Fruit fly (Drosophila melanogaster) whole organism, embryonic: ENCODE results near the gene LanB1.

Source experiments
- Antp ChIP-seq: fragments of 200-800 bp; sonication (Bioruptor generic); optimal IDR thresholded peaks from 3 replicates; lab custom pipeline; 2016; ENCODE audit warnings: missing biosample characterization, missing genetic modification characterization
- C15 ChIP-seq: fragments of 200-800 bp; sonication (Bioruptor generic); IDR thresholded peaks from 3 replicates; pipeline ENCODE4 v1.3.6; 2022; ENCODE audit warnings: missing biosample characterization, missing genetic modification characterization
- CG10321 ChIP-seq: fragments of 200-800 bp; sonication (Bioruptor generic); IDR thresholded peaks from 2 replicates; pipeline ENCODE4 v1.3.6; 2022; ENCODE audit warnings: missing biosample characterization, missing genetic modification characterization
- CG10366 ChIP-seq: fragments of 200-800 bp; sonication (Bioruptor generic); IDR thresholded peaks from 2 replicates; pipeline ENCODE4 v1.3.6; 2022; ENCODE audit warnings: missing biosample characterization, missing genetic modification characterization
- CG10462 ChIP-seq: fragments of 200-800 bp; sonication (Bioruptor generic); optimal IDR thresholded peaks from 2 replicates; lab custom pipeline; 2016; ENCODE audit warnings: missing biosample characterization, missing genetic modification characterization
- CG10959 ChIP-seq: fragments of 200-800 bp; sonication (Bioruptor generic); IDR thresholded peaks from 2 replicates; pipeline ENCODE4 v1.3.6; 2022; ENCODE audit warnings: missing biosample characterization, missing genetic modification characterization
- CG11695 ChIP-seq: fragments of 200-800 bp; sonication (Bioruptor generic); IDR thresholded peaks from 3 replicates; pipeline ENCODE4 v1.3.6; 2022; ENCODE audit warnings: missing biosample characterization, missing genetic modification characterization
- CG13296 ChIP-seq: fragments of 200-800 bp; sonication (Bioruptor generic); optimal IDR thresholded peaks from 3 replicates; lab custom pipeline; 2018; ENCODE audit warnings: missing biosample characterization, mild to moderate bottlenecking, missing genetic modification characterization
- CG13424 ChIP-seq: fragments of 200-800 bp; sonication (Bioruptor generic); optimal IDR thresholded peaks from 2 replicates; lab custom pipeline; 2019; ENCODE audit warnings: missing biosample characterization, mild to moderate bottlenecking, missing genetic modification characterization, moderate library complexity
- CG15514 ChIP-seq: fragments of 200-800 bp; sonication (Bioruptor generic); optimal IDR thresholded peaks from 3 replicates; lab custom pipeline; 2017; ENCODE audit warnings: missing biosample characterization, missing genetic modification characterization, mild to moderate bottlenecking, moderate library complexity, missing genetic modification reagents
- CG17829 ChIP-seq: fragments of 200-800 bp; optimal IDR thresholded peaks from 2 replicates; lab custom pipeline; 2019; ENCODE audit warnings: missing biosample characterization, mild to moderate bottlenecking, missing genetic modification characterization, moderate library complexity
- CG18619 ChIP-seq: fragments of 200-800 bp; sonication (Bioruptor generic); optimal IDR thresholded peaks from 3 replicates; lab custom pipeline; 2017; ENCODE audit warnings: missing biosample characterization, mild to moderate bottlenecking, missing genetic modification characterization
- CG2678 ChIP-seq: fragments of 200-800 bp; sonication (Bioruptor generic); optimal IDR thresholded peaks from 3 replicates; lab custom pipeline; 2019; ENCODE audit warnings: missing biosample characterization, mild to moderate bottlenecking, missing genetic modification characterization, moderate library complexity
- CG3065 ChIP-seq: fragments of 200-800 bp; sonication (Bioruptor generic); optimal IDR thresholded peaks from 2 replicates; lab custom pipeline; 2016; ENCODE audit warnings: missing biosample characterization, missing genetic modification characterization
- CG32767 ChIP-seq: fragments of 200-800 bp; sonication (Bioruptor generic); IDR thresholded peaks from 2 replicates; pipeline ENCODE4 v1.3.6; 2022; ENCODE audit warnings: missing biosample characterization, missing genetic modification characterization
- CG6254 ChIP-seq: fragments of 200-800 bp; sonication (Bioruptor generic); optimal IDR thresholded peaks from 3 replicates; lab custom pipeline; 2017; ENCODE audit warnings: mild to moderate bottlenecking, missing biosample characterization, missing genetic modification reagents, missing genetic modification characterization
- CG6689 ChIP-seq: fragments of 200-800 bp; sonication (Bioruptor generic); IDR thresholded peaks from 2 replicates; pipeline ENCODE4 v1.3.6; 2022; ENCODE audit warnings: missing biosample characterization, missing genetic modification characterization
- CG7963 ChIP-seq: fragments of 200-800 bp; sonication (Bioruptor generic); IDR thresholded peaks from 3 replicates; pipeline ENCODE4 v1.3.6; 2022; ENCODE audit warnings: missing biosample characterization, missing genetic modification characterization; ENCODE audit not compliant: partially characterized antibody
- CG8290 ChIP-seq, 3 experiments: fragments of 200-800 bp; sonication (Bioruptor generic); optimal IDR thresholded peaks; 2 replicates each; lab custom pipeline; 2016 to 2019; ENCODE audit warnings: missing biosample characterization in 3 of 3, missing genetic modification characterization in 3 of 3, mild to moderate bottlenecking in 2 of 3, moderate library complexity in 1 of 3
- CTCF ChIP-seq: fragments of 200-800 bp; sonication (Bioruptor generic); optimal IDR thresholded peaks from 2 replicates; lab custom pipeline; 2017; ENCODE audit warnings: missing biosample characterization, mild to moderate bottlenecking, missing genetic modification characterization, moderate library complexity
- CoRest ChIP-seq: fragments of 200-800 bp; sonication (Bioruptor generic); optimal IDR thresholded peaks from 3 replicates; lab custom pipeline; 2018; ENCODE audit warnings: missing biosample characterization, mild to moderate bottlenecking, missing genetic modification characterization, moderate library complexity
- Dip2 ChIP-seq: fragments of 200-800 bp; sonication (Bioruptor generic); IDR thresholded peaks from 2 replicates; pipeline ENCODE4 v1.3.6; 2022; ENCODE audit warnings: missing biosample characterization, missing genetic modification characterization
- Gsc ChIP-seq: fragments of 200-800 bp; sonication (Bioruptor generic); IDR thresholded peaks from 2 replicates; pipeline ENCODE4 v1.3.6; 2022; ENCODE audit warnings: missing biosample characterization, missing genetic modification characterization
- H2.0 ChIP-seq: fragments of 200-800 bp; sonication (Bioruptor generic); IDR thresholded peaks from 2 replicates; pipeline ENCODE4 v1.3.6; 2022; ENCODE audit warnings: missing biosample characterization, missing genetic modification characterization
- Hr3 ChIP-seq: fragments of 200-800 bp; sonication (Bioruptor generic); optimal IDR thresholded peaks from 3 replicates; lab custom pipeline; 2016; ENCODE audit warnings: missing biosample characterization, missing genetic modification characterization
- Lhr ChIP-seq: fragments of 200-800 bp; sonication (Bioruptor generic); optimal IDR thresholded peaks from 3 replicates; lab custom pipeline; 2017; ENCODE audit warnings: mild to moderate bottlenecking, missing biosample characterization, missing genetic modification reagents, missing genetic modification characterization
- Lpt ChIP-seq: fragments of >200 bp; optimal IDR thresholded peaks from 2 replicates; lab custom pipeline; 2018; ENCODE audit warnings: missing biosample characterization, missing genetic modification characterization
- MBD-R2 ChIP-seq: fragments of 200-800 bp; sonication (Bioruptor generic); IDR thresholded peaks from 2 replicates; pipeline ENCODE4 v1.3.6; 2022; ENCODE audit warnings: missing biosample characterization, missing genetic modification characterization
- NK7.1 ChIP-seq: fragments of 200-800 bp; sonication (Bioruptor generic); optimal IDR thresholded peaks from 3 replicates; lab custom pipeline; 2016; ENCODE audit warnings: missing biosample characterization, missing genetic modification characterization
- Rx ChIP-seq: fragments of 200-800 bp; sonication (Bioruptor generic); IDR thresholded peaks from 2 replicates; pipeline ENCODE4 v1.3.6; 2022; ENCODE audit warnings: missing biosample characterization, missing genetic modification characterization
- Sox102F ChIP-seq: fragments of 200-800 bp; sonication (Bioruptor generic); optimal IDR thresholded peaks from 2 replicates; lab custom pipeline; 2018; ENCODE audit warnings: missing biosample characterization, mild to moderate bottlenecking, missing genetic modification characterization, moderate library complexity
- abd-A ChIP-seq: fragments of 200-800 bp; sonication (Bioruptor generic); optimal IDR thresholded peaks from 3 replicates; lab custom pipeline; 2019; ENCODE audit warnings: missing biosample characterization, mild to moderate bottlenecking, missing genetic modification characterization, moderate library complexity
- ci ChIP-seq: fragments of 200-800 bp; sonication (Bioruptor generic); IDR thresholded peaks from 3 replicates; pipeline ENCODE4 v1.3.6; 2022; ENCODE audit warnings: missing biosample characterization, missing genetic modification characterization
- corto ChIP-seq: fragments of 200-800 bp; sonication (Bioruptor generic); optimal IDR thresholded peaks from 2 replicates; lab custom pipeline; 2016; ENCODE audit warnings: missing biosample characterization, mild to moderate bottlenecking, missing genetic modification characterization, moderate library complexity
- cwo ChIP-seq: fragments of 200-800 bp; sonication (Bioruptor generic); optimal IDR thresholded peaks from 3 replicates; lab custom pipeline; 2017; ENCODE audit warnings: missing biosample characterization, missing genetic modification characterization, mild to moderate bottlenecking, moderate library complexity, missing genetic modification reagents
- dati ChIP-seq: fragments of 200-800 bp; sonication (Bioruptor generic); IDR thresholded peaks from 2 replicates; pipeline ENCODE4 v1.3.6; 2022; ENCODE audit warnings: missing biosample characterization, missing genetic modification characterization
- dm ChIP-seq: fragments of 200-800 bp; sonication (Bioruptor generic); optimal IDR thresholded peaks from 3 replicates; lab custom pipeline; 2016; ENCODE audit warnings: missing biosample characterization, missing genetic modification characterization
- emc ChIP-seq: fragments of 200-800 bp; sonication (Bioruptor generic); optimal IDR thresholded peaks from 2 replicates; lab custom pipeline; 2016; ENCODE audit warnings: missing biosample characterization, missing genetic modification characterization
- fd3F ChIP-seq: fragments of 200-800 bp; sonication (Bioruptor generic); optimal IDR thresholded peaks from 2 replicates; lab custom pipeline; 2018; ENCODE audit warnings: missing biosample characterization, mild to moderate bottlenecking, missing genetic modification characterization, moderate library complexity
- grau ChIP-seq: fragments of 200-800 bp; optimal IDR thresholded peaks from 3 replicates; lab custom pipeline; 2019; ENCODE audit warnings: missing biosample characterization, mild to moderate bottlenecking, missing genetic modification characterization, moderate library complexity
- gt ChIP-seq: fragments of 200-800 bp; sonication (Bioruptor generic); IDR thresholded peaks from 2 replicates; pipeline ENCODE4 v1.3.6; 2022; ENCODE audit warnings: missing biosample characterization, missing genetic modification characterization
- pros ChIP-seq: fragments of 200-800 bp; sonication (Bioruptor generic); optimal IDR thresholded peaks from 3 replicates; lab custom pipeline; 2019; ENCODE audit warnings: missing biosample characterization, mild to moderate bottlenecking, missing genetic modification characterization, moderate library complexity
- seq ChIP-seq: fragments of 200-800 bp; sonication (Bioruptor generic); IDR thresholded peaks from 2 replicates; pipeline ENCODE4 v1.3.6; 2022; ENCODE audit warnings: missing biosample characterization, missing genetic modification characterization
- shn ChIP-seq: fragments of 200-800 bp; sonication (Bioruptor generic); optimal IDR thresholded peaks from 3 replicates; lab custom pipeline; 2016; ENCODE audit warnings: missing biosample characterization, missing genetic modification characterization
- slou ChIP-seq: fragments of 200-800 bp; sonication (Bioruptor generic); optimal IDR thresholded peaks from 3 replicates; lab custom pipeline; 2016; ENCODE audit warnings: missing biosample characterization, missing genetic modification characterization
- so ChIP-seq: fragments of 200-800 bp; sonication (Bioruptor generic); IDR thresholded peaks from 3 replicates; pipeline ENCODE4 v1.3.6; 2022; ENCODE audit warnings: missing biosample characterization, missing genetic modification characterization
- ssp ChIP-seq: fragments of 200-800 bp; sonication (Bioruptor generic); IDR thresholded peaks from 2 replicates; pipeline ENCODE4 v1.3.6; 2022; ENCODE audit warnings: missing biosample characterization, missing genetic modification characterization
- toy ChIP-seq: fragments of 200-800 bp; sonication (Bioruptor generic); IDR thresholded peaks from 2 replicates; pipeline ENCODE4 v1.3.6; 2022; ENCODE audit warnings: missing biosample characterization, missing genetic modification characterization
- tup ChIP-seq: fragments of 200-800 bp; sonication (Bioruptor generic); optimal IDR thresholded peaks from 2 replicates; lab custom pipeline; 2016; ENCODE audit warnings: missing biosample characterization, mild to moderate bottlenecking, missing genetic modification characterization, moderate library complexity
- vnd ChIP-seq: fragments of 200-800 bp; sonication (Bioruptor generic); IDR thresholded peaks from 3 replicates; pipeline ENCODE4 v1.3.6; 2022; ENCODE audit warnings: missing biosample characterization, missing genetic modification characterization; ENCODE audit not compliant: partially characterized antibody
- yki ChIP-seq: fragments of >200 bp; optimal IDR thresholded peaks from 3 replicates; lab custom pipeline; 2018

Gene LanB1

dm6 chr2L:7811249-7812002 lies at the start of gene LanB1 (continued):
- TF ChIP-seq corto (GFP tag; lab: Kevin White, UChicago) (no peak), Hr3 (GFP tag; lab: Kevin White, UChicago) (no peak), Rx (GFP tag; lab: Robert Waterston, UW) (no peak), ci (GFP tag; lab: Robert Waterston, UW) (peak; percentile 74; the same call in 2 of the 3 replicates), CG3065 (GFP tag; lab: Kevin White, UChicago) (no peak), toy (no peak), pros (GFP tag; lab: Kevin White, UChicago) (peak; percentile 97), CG13424 (tag; lab: Kevin White, UChicago) (no peak), Sox102F (GFP tag; lab: Kevin White, UChicago) (no peak), emc (GFP tag; lab: Kevin White, UChicago) (no peak), Lhr (GFP tag; lab: Kevin White, UChicago) (no peak), so (GFP tag; lab: Robert Waterston, UW) (no peak), grau (tag; lab: Kevin White, UChicago) (no peak), shn (no peak), CG13296 (GFP tag; lab: Kevin White, UChicago) (no peak), CG11695 (GFP tag; lab: Robert Waterston, UW) (no peak), Lpt (no peak), CTCF (GFP tag; lab: Kevin White, UChicago) (no peak), CG32767 (GFP tag; lab: Robert Waterston, UW) (peak; percentile 77), Dip2 (GFP tag; lab: Robert Waterston, UW) (no peak), yki (lab: Kevin White, UChicago) (no peak), dati (GFP tag; lab: Robert Waterston, UW) (no peak), CG10462 (GFP tag; lab: Kevin White, UChicago) (no peak), C15 (no peak), CoRest (tag; lab: Kevin White, UChicago) (no peak), ssp (no peak), seq (GFP tag; lab: Robert Waterston, UW) (no peak), MBD-R2 (GFP tag; lab: Robert Waterston, UW) (no peak), CG7963 (peak; percentile 57; the same call in 1 of the 3 replicates), CG17829 (tag; lab: Kevin White, UChicago) (peak; percentile 7), abd-A (no peak), gt (GFP tag; lab: Robert Waterston, UW) (no peak), CG10321 (GFP tag; lab: Robert Waterston, UW) (no peak), slou (GFP tag; lab: Kevin White, UChicago) (no peak), H2.0 (no peak), CG6689 (GFP tag; lab: Robert Waterston, UW) (no peak), vnd (GFP tag; lab: Robert Waterston, UW) (no peak), Gsc (GFP tag; lab: Robert Waterston, UW) (no peak), NK7.1 (GFP tag; lab: Kevin White, UChicago) (no peak), CG18619 (GFP tag; lab: Kevin White, UChicago) (no peak), Antp (GFP tag; lab: Kevin White, UChicago) (no peak), CG6254 (GFP tag; lab: Kevin White, UChicago) (no peak), dm (GFP tag; lab: Kevin White, UChicago) (no peak), fd3F (GFP tag; lab: Kevin White, UChicago) (no peak), CG8290 (GFP tag; optimal IDR thresholded peaks at IDR 0.05; lab: Kevin White, UChicago) (no peak), CG8290 (tag; optimal IDR thresholded peaks at IDR 0.05; lab: Kevin White, UChicago) (peak in 1 of 2 experiments; percentile 57), CG10959 (GFP tag; lab: Robert Waterston, UW) (no peak), CG2678 (tag; lab: Kevin White, UChicago) (no peak), CG10366 (GFP tag; lab: Robert Waterston, UW) (no peak), CG15514 (GFP tag; lab: Kevin White, UChicago) (no peak), tup (GFP tag; lab: Kevin White, UChicago) (no peak), cwo (GFP tag; lab: Kevin White, UChicago) (no peak)
